Worm (Caenorhabditis elegans) whole organism, L4 larva: ENCODE results near the gene Y43F4B.10.

Source experiments
- R02D3.7 ChIP-seq: fragments of 150-350 bp; sonication (generic microtip); optimal IDR thresholded peaks from 3 replicates; lab custom pipeline; 2014; ENCODE audit warnings: missing biosample characterization, missing genetic modification characterization
- Y48G9A.11 ChIP-seq: fragments of 200-800 bp; sonication (Bioruptor generic); IDR thresholded peaks from 2 replicates; pipeline ENCODE4 v1.3.6; 2022; ENCODE audit warnings: missing genetic modification reagents, missing genetic modification characterization, missing compliant biosample characterization
- dpl-1 ChIP-seq: fragments of 150-350 bp; optimal IDR thresholded peaks from 2 replicates; lab custom pipeline; 2014; ENCODE audit warnings: missing biosample characterization, missing genetic modification reagents, missing genetic modification characterization
- fos-1 ChIP-seq: fragments of 150-350 bp; optimal IDR thresholded peaks from 2 replicates; lab custom pipeline; 2014; ENCODE audit warnings: missing biosample characterization, missing genetic modification characterization
- lin-39 ChIP-seq: fragments of 150-350 bp; optimal IDR thresholded peaks from 2 replicates; lab custom pipeline; 2014; ENCODE audit warnings: missing biosample characterization, missing genetic modification reagents, missing genetic modification characterization
- nhr-11 ChIP-seq: fragments of 150-350 bp; optimal IDR thresholded peaks from 2 replicates; lab custom pipeline; 2014; ENCODE audit warnings: missing biosample characterization, missing genetic modification characterization
- nhr-25 ChIP-seq: sonication (generic microtip); optimal IDR thresholded peaks from 2 replicates; lab custom pipeline; 2017; ENCODE audit warnings: missing genetic modification characterization, mild to moderate bottlenecking, missing compliant biosample characterization, antibody characterized with exemption, moderate library complexity, borderline replicate concordance; ENCODE audit not compliant: insufficient read depth
- unc-62 ChIP-seq, 3 experiments: fragments of 150-350 bp in 1 of 3; sonication (generic microtip); optimal IDR thresholded peaks in 2 of 3; peaks in 1 of 3; 1 replicate in 1 of 3; 2 replicates in 2 of 3; lab custom pipeline; 2014 to 2017; ENCODE audit warnings: missing biosample characterization in 3 of 3, missing genetic modification characterization in 3 of 3, missing genetic modification reagents in 3 of 3, missing genotype in 1 of 3
- zag-1 ChIP-seq: fragments of 150-350 bp; optimal IDR thresholded peaks from 2 replicates; lab custom pipeline; 2014; ENCODE audit warnings: missing biosample characterization, missing genetic modification characterization

DNA sequence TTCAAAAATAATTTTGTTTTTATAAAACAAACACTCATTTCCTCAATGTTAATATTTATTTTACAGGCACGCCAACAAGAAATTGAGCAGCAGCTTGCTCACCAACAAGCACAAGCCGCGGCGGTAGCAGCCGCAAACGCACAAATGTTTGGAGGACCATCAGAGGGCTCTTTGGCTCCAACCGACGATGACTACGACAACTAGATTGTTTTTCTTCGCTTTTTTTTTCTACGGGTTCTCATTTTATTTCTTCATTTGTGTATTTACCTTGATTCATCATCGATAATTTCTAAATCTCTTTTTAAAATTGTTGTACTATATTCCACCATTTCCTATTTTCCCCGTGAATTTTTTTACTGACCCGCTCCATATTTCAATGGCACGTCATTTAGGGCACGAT, 29.2 kb downstream of the Y43F4B.10 start, which contains the start of gene ife-1:
- no peak for TF ChIP-seq unc-62 (GFP tag; optimal IDR thresholded peaks at IDR 0.05 in 1 of 2; lab: Kevin White, UChicago)
- TF ChIP-seq unc-62 (tag; optimal IDR thresholded peaks at IDR 0.05; lab: Kevin White, UChicago) = no peak
- TF ChIP-seq fos-1 = no peak
- no peak for TF ChIP-seq Y48G9A.11 (GFP tag; lab: Robert Waterston, UW)
- no peak for TF ChIP-seq zag-1 (tag; lab: Kevin White, UChicago)
- TF ChIP-seq lin-39 = no peak
- no peak for TF ChIP-seq nhr-11 (tag; lab: Kevin White, UChicago)
- TF ChIP-seq R02D3.7 (tag; lab: Kevin White, UChicago) = no peak
- TF ChIP-seq nhr-25 = no peak
- TF ChIP-seq dpl-1 = no peak
